Worm (Caenorhabditis elegans) whole organism, young adult: ENCODE measurements around the gene sre-7.

Source experiments
- F49E8.2 ChIP-seq: sonication (generic microtip); optimal IDR thresholded peaks from 3 replicates; lab custom pipeline; 2017; ENCODE audit warnings: missing genetic modification characterization, mild to moderate bottlenecking, missing compliant biosample characterization, antibody characterized with exemption, moderate library complexity; ENCODE audit not compliant: insufficient read depth
- chd-7 ChIP-seq: sonication (generic microtip); optimal IDR thresholded peaks from 2 replicates; lab custom pipeline; 2016; ENCODE audit warnings: mild to moderate bottlenecking, missing genetic modification characterization, moderate library complexity, missing compliant biosample characterization
- hmg-20 ChIP-seq: fragments of 200-800 bp; sonication (Bioruptor generic); IDR thresholded peaks from 2 replicates; pipeline ENCODE4 v1.3.6; 2022; ENCODE audit warnings: missing genetic modification reagents, missing genetic modification characterization, missing compliant biosample characterization
- lin-35 ChIP-seq, 3 experiments: fragments of 150-350 bp in 2 of 3; sonication (generic microtip) in 1 of 3; optimal IDR thresholded peaks; 2 replicates each; lab custom pipeline; 2014 to 2018; ENCODE audit warnings: missing biosample characterization in 3 of 3, missing genetic modification characterization in 3 of 3, missing genetic modification reagents in 3 of 3
- pha-4 ChIP-seq: fragments of 150-350 bp; sonication (generic microtip); optimal IDR thresholded peaks from 2 replicates; lab custom pipeline; 2014; ENCODE audit warnings: missing biosample characterization, missing genetic modification reagents, missing genetic modification characterization

- TF ChIP-seq pha-4 (tag; lab: Kevin White, UChicago) (no peak), chd-7 (tag; lab: Kevin White, UChicago) (peak; percentile 78), hmg-20 (GFP tag; lab: Robert Waterston, UW) (no peak), lin-35 (GFP tag; optimal IDR thresholded peaks at IDR 0.05; lab: Kevin White, UChicago) (no peak), F49E8.2 (tag; lab: Kevin White, UChicago) (no peak)
Measured at ce11 chrV:14197651-14198050, 46.4 kb upstream of the sre-7 start.
